Worm (Caenorhabditis elegans): ENCODE results near the gene uev-2.

uev-2 gene

ce11 chrIII:5601999-5602398, 19.1 kb downstream of the uev-2 start (continued):
- TF ChIP-seq unc-98 (GFP tag; IDR thresholded peaks at IDR 0.05) (peak; percentile 56; the same call in 1 of the 2 replicates), dpl-1 (GFP tag; optimal IDR thresholded peaks at IDR 0.05) (peak; percentile 8 to 59 (median 58)), dsc-1 (tag; optimal IDR thresholded peaks at IDR 0.05) (peak; percentile 67), egl-13 (tag; optimal IDR thresholded peaks at IDR 0.05) (no peak), tbx-2 (tag; optimal IDR thresholded peaks at IDR 0.05) (peak; percentile 69), fkh-8 (tag; optimal IDR thresholded peaks at IDR 0.05) (peak; percentile 34), ama-1 (optimal IDR thresholded peaks at IDR 0.05) (peak; percentile 6), aly-2 (tag; optimal IDR thresholded peaks at IDR 0.05) (peak; percentile 58), swsn-7 (tag; optimal IDR thresholded peaks at IDR 0.05) (peak; percentile 75), ztf-4 (tag; optimal IDR thresholded peaks at IDR 0.05) (peak; percentile 2), nhr-90 (tag; optimal IDR thresholded peaks at IDR 0.05; ENCODE audit: poor library complexity) (peak; percentile 78), jun-1 (tag; optimal IDR thresholded peaks at IDR 0.05) (peak; percentile 72)

ce11 chrIII:5603439-5603986, 20.6 kb downstream of the uev-2 start, which contains the start of gene madf-11:
TSS of gene madf-11 (minus strand) at chrIII:5603489.
- no peak for TF ChIP-seq nhr-28 (tag; optimal IDR thresholded peaks at IDR 0.05)
- TF ChIP-seq nhr-12 (tag; optimal IDR thresholded peaks at IDR 0.05): no peak
- peak; percentile 68 for TF ChIP-seq unc-130 (tag; optimal IDR thresholded peaks at IDR 0.05)
- TF ChIP-seq jun-1 (tag; optimal IDR thresholded peaks at IDR 0.05): no peak
- peak; percentile 66 to 83 for TF ChIP-seq lsy-2 (tag; optimal IDR thresholded peaks at IDR 0.05)
- TF ChIP-seq lin-35 (GFP tag; optimal IDR thresholded peaks at IDR 0.05): peak; percentile 70 to 83
- TF ChIP-seq mdl-1 (tag; optimal IDR thresholded peaks at IDR 0.05): peak in 1 of 2 experiments; percentile 70
- TF ChIP-seq ets-5 (GFP tag; IDR thresholded peaks at IDR 0.05): no peak
- peak; percentile 68 for TF ChIP-seq tbx-2 (tag; optimal IDR thresholded peaks at IDR 0.05)
- TF ChIP-seq elt-2 (tag; optimal IDR thresholded peaks at IDR 0.05): no peak
- TF ChIP-seq ztf-4 (tag; optimal IDR thresholded peaks at IDR 0.05): no peak
- TF ChIP-seq lin-39 (tag; optimal IDR thresholded peaks at IDR 0.05): no peak
- TF ChIP-seq nhr-19 (GFP tag; conservative IDR thresholded peaks at IDR 0.05): peak; percentile 56
- TF ChIP-seq aha-1 (tag; optimal IDR thresholded peaks at IDR 0.05): no peak
- no peak for TF ChIP-seq pag-3 (tag; optimal IDR thresholded peaks at IDR 0.05; ENCODE audit: borderline replicate concordance, insufficient read depth)
- TF ChIP-seq efl-1 (optimal IDR thresholded peaks at IDR 0.05): peak; percentile 77 to 88
- TF ChIP-seq efl-1 (GFP tag; optimal IDR thresholded peaks at IDR 0.05 in 1 of 2): peak; percentile 74 to 97
- TF ChIP-seq swsn-7 (tag; optimal IDR thresholded peaks at IDR 0.05): peak; percentile 53
- TF ChIP-seq xbp-1 (tag; optimal IDR thresholded peaks at IDR 0.05): peak; percentile 58
- no peak for TF ChIP-seq sox-4 (tag; optimal IDR thresholded peaks at IDR 0.05)
- peak; percentile 75 for TF ChIP-seq blmp-1 (tag; optimal IDR thresholded peaks at IDR 0.05)
- TF ChIP-seq fkh-10 (GFP tag; optimal IDR thresholded peaks at IDR 0.05): peak; percentile 29
- peak; percentile 76 for TF ChIP-seq nhr-71 (tag; optimal IDR thresholded peaks at IDR 0.05)
- TF ChIP-seq irx-1 (tag; optimal IDR thresholded peaks at IDR 0.05): peak; percentile 10
- no peak for TF ChIP-seq mef-2 (tag; optimal IDR thresholded peaks at IDR 0.05)
- peak; percentile 36 for TF ChIP-seq pax-3 (tag; optimal IDR thresholded peaks at IDR 0.05)
- peak; percentile 41 for TF ChIP-seq unc-86 (tag; optimal IDR thresholded peaks at IDR 0.05)
- no peak for TF ChIP-seq alr-1 (tag; optimal IDR thresholded peaks at IDR 0.05; ENCODE audit: borderline replicate concordance)
- no peak for TF ChIP-seq tlp-1 (tag; optimal IDR thresholded peaks at IDR 0.05)
- TF ChIP-seq nhr-90 (tag; optimal IDR thresholded peaks at IDR 0.05; ENCODE audit: poor library complexity): peak; percentile 49
- TF ChIP-seq C16A3.4 (tag; optimal IDR thresholded peaks at IDR 0.05): peak; percentile 49
- peak; percentile 59 for TF ChIP-seq nhr-20 (tag; optimal IDR thresholded peaks at IDR 0.05)
- TF ChIP-seq ceh-82 (tag; optimal IDR thresholded peaks at IDR 0.05): peak in 2 of 3 experiments; percentile 23 to 78
- TF ChIP-seq aly-2 (tag; optimal IDR thresholded peaks at IDR 0.05): no peak
- TF ChIP-seq ztf-11 (tag; optimal IDR thresholded peaks at IDR 0.05): peak in 1 of 2 experiments; percentile 69
- no peak for TF ChIP-seq fos-1 (tag; optimal IDR thresholded peaks at IDR 0.05)
- no peak for TF ChIP-seq hlh-4 (tag; optimal IDR thresholded peaks at IDR 0.05)
- peak; percentile 90 for TF ChIP-seq lin-14 (GFP tag; optimal IDR thresholded peaks at IDR 0.05)
- no peak for TF ChIP-seq ces-1 (GFP tag; optimal IDR thresholded peaks at IDR 0.05)
- no peak for TF ChIP-seq nhr-77 (tag; optimal IDR thresholded peaks at IDR 0.05)
- no peak for TF ChIP-seq ceh-63 (GFP tag; optimal IDR thresholded peaks at IDR 0.05)
- TF ChIP-seq fkh-8 (tag; optimal IDR thresholded peaks at IDR 0.05): peak; percentile 66
- no peak for TF ChIP-seq efl-3 (GFP tag; optimal IDR thresholded peaks at IDR 0.05)
- no peak for TF ChIP-seq zag-1 (tag; optimal IDR thresholded peaks at IDR 0.05)
- no peak for TF ChIP-seq hlh-17 (GFP tag; optimal IDR thresholded peaks at IDR 0.05; ENCODE audit: borderline replicate concordance)
